Worm (Caenorhabditis elegans) whole organism, L2 larva: Measurements from ENCODE around the gene F25B3.4.

Source experiments
- nhr-11 ChIP-seq: fragments of 150-350 bp; optimal IDR thresholded peaks from 2 replicates; lab custom pipeline; 2014; ENCODE audit warnings: missing biosample characterization, missing genetic modification characterization
- nhr-237 ChIP-seq: fragments of 150-350 bp; optimal IDR thresholded peaks from 2 replicates; lab custom pipeline; 2014; ENCODE audit warnings: missing biosample characterization, missing genetic modification characterization
- sem-4 ChIP-seq: fragments of 150-350 bp; optimal IDR thresholded peaks from 2 replicates; lab custom pipeline; 2014; ENCODE audit warnings: missing biosample characterization, missing genetic modification reagents, missing genetic modification characterization
- zag-1 ChIP-seq: fragments of 150-350 bp; optimal IDR thresholded peaks from 2 replicates; lab custom pipeline; 2014; ENCODE audit warnings: missing biosample characterization, missing genetic modification characterization
- ztf-11 ChIP-seq: sonication (generic microtip); optimal IDR thresholded peaks from 2 replicates; lab custom pipeline; 2017; ENCODE audit warnings: missing biosample characterization, missing genetic modification characterization

- TF ChIP-seq sem-4 (tag; lab: Kevin White, UChicago) (no peak), nhr-237 (tag; lab: Kevin White, UChicago) (no peak), ztf-11 (tag; lab: Kevin White, UChicago) (no peak), zag-1 (tag; lab: Kevin White, UChicago) (no peak), nhr-11 (no peak)
Observed at ce11 chrV:9521697-9522096, 46.9 kb downstream of the F25B3.4 start.
